Fruit fly (Drosophila melanogaster) whole organism: ENCODE measurements around the gene mRpL19.

Experiments used
- CG8478 ChIP-seq: fragments of >200 bp; optimal IDR thresholded peaks from 2 replicates; lab custom pipeline; 2018; ENCODE audit warnings: inconsistent platforms
- Dll ChIP-seq: fragments of >200 bp; optimal IDR thresholded peaks from 2 replicates; lab custom pipeline; 2017
- EcR ChIP-seq, 2 experiments: fragments of >200 bp; optimal IDR thresholded peaks; 2 replicates each; lab custom pipeline; 2017; ENCODE audit warnings: missing biosample characterization in 2 of 2, missing genetic modification characterization in 2 of 2, missing genetic modification reagents in 2 of 2
- pan ChIP-seq: fragments of >200 bp; optimal IDR thresholded peaks from 2 replicates; lab custom pipeline; 2017
- psq ChIP-seq: fragments of >200 bp; optimal IDR thresholded peaks from 2 replicates; lab custom pipeline; 2017
- usp ChIP-seq: fragments of >200 bp; optimal IDR thresholded peaks from 2 replicates; lab custom pipeline; 2017; ENCODE audit warnings: missing biosample characterization, missing genetic modification characterization, mixed read lengths

mRpL19 gene

DNA sequence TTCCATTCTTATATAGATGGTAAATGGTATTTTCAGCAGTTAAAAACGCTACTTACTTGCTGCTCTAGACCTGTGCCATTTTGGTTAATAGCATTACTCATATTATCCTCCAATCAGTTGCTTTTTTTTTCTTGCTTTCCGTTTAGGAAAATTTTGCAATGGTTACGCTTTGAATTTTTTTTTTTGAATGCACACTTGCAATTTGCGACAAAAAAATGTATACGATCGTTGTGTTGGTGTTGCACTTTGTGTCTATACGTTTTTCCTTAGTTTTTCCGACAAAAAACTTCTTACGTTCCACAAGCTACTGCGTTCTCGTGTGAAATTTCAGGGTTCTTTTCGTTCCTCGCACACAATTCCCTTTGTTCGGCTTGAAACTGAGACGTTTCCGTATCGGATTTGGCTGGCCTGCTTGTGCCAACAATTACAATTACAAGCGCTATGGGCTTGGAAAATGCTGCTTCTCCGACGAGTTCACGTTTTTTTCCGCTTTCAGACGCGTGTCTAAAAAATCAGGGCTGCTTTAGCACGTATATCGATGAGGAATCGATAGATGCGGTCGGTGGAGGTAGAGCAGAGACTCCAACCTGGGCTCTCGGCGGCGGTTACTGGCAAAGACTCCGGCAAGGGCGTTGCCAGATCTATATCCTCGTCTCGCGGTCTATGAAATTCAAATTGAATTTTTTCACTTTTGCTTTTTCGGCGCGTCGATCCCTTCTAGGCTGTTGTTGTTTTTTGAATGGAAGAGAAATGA is 13.8 kb upstream of the mRpL19 start:
- TF ChIP-seq pan (lab: Kevin White, UChicago) (peak; percentile 51), CG8478 (lab: Kevin White, UChicago) (no peak)

DNA sequence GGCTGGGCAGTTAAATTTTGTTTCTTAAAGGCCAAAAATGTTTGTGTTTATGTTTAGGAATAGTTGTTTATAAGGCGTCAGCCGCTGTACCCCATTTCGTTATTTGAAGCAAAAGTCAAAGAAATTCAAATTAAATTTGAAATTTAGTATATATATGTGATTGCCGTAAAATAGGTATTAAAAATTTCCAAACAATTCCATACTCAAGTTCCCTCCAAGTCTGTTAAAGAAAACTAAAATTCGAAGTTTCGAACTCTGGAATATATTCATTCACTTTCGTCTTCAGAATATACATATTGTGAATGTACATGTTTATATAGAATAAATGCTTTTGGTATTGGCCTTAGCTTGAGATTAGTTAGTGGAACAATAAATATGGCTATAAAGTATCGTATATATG is 13.2 kb upstream of the mRpL19 start, which contains the start of gene bel:
Gene bel (minus strand): TSS at position 101 of the 400 bp plus-strand sequence.
- no peak for TF ChIP-seq usp (GFP tag; lab: Kevin White, UChicago)
- no peak for TF ChIP-seq CG8478 (lab: Kevin White, UChicago)
- no peak for TF ChIP-seq EcR (GFP tag; optimal IDR thresholded peaks at IDR 0.05; lab: Kevin White, UChicago)
- TF ChIP-seq psq (lab: Kevin White, UChicago) = no peak
- no peak for TF ChIP-seq pan (lab: Kevin White, UChicago)
- no peak for TF ChIP-seq Dll

dm6 chr3R:8663668-8664283 is 10.1 kb upstream of the mRpL19 start, which contains the start of gene CG8032:
CG8032 (plus strand) TSS chr3R:8664115.
- TF ChIP-seq Dll (no peak), EcR (GFP tag; optimal IDR thresholded peaks at IDR 0.05; lab: Kevin White, UChicago) (no peak), pan (lab: Kevin White, UChicago) (no peak), psq (lab: Kevin White, UChicago) (no peak), CG8478 (lab: Kevin White, UChicago) (no peak), usp (GFP tag; lab: Kevin White, UChicago) (no peak)

- no peak for TF ChIP-seq Dll
- peak; percentile 26 for TF ChIP-seq pan (lab: Kevin White, UChicago)
Measured at dm6 chr3R:8664699-8665340, 9.1 kb upstream of the mRpL19 start.

DNA sequence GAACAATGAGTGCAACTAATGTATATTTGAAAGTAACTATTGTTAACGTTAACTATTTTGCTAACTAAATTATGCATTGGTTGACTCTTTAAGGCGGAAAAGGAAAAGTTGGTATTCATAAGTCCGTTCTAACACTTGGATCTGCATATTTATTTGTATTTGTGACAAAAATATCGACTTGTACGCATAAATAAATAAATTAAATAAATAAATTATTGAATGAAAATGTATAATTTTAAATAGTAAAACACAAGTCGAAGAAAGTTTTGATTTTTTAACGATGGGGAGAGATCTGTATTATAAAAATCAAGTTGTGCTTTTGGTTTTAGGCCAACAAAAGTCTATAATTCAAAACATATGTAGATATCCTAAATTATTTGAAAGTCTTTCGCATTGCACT is 6.3 kb upstream of the mRpL19 start, which contains the start of gene CG8036:
Gene CG8036 (plus strand): TSS at position 301 of the 400 bp plus-strand sequence.
- TF ChIP-seq Dll (no peak), pan (lab: Kevin White, UChicago) (no peak), CG8478 (lab: Kevin White, UChicago) (no peak), usp (GFP tag; lab: Kevin White, UChicago) (no peak), psq (lab: Kevin White, UChicago) (no peak), EcR (GFP tag; optimal IDR thresholded peaks at IDR 0.05; lab: Kevin White, UChicago) (no peak)

DNA sequence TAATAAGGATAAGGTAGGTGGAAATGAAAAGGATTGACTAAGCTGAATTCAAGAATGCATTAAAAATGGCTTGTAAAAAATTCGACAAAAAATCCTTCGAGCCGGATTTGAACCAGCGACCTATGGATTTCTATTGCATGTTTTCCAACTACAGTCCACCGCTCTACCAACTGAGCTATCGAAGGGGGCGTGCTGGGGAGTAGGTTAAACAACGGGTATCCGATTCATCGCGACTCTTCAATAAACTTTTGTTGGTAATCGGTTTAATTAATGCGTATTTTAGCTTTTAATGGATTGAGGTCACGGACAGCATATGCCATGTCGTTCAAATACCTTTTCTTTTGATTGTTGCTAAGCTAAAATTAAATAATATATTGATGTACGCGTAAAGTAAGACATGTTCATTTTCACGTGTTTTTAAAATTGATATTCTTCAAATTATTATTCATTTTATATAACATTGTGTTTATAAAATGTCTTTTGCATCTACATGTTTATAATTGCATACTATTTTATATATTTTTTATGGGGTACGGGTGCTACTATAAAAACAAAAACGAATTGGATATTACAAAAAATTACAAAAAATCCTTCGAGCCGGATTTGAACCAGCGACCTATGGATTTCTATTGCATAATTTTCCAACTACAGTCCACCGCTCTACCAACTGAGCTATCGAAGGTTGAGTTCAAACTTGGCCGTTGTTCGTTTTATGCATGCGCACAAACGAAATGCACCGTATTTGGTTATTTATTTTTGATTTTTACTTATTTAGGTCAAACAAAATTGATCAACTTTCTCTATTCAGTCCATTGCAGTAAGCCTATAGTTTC is 5.7 kb upstream of the mRpL19 start:
- TF ChIP-seq EcR (GFP tag; optimal IDR thresholded peaks at IDR 0.05; lab: Kevin White, UChicago) (no peak), usp (GFP tag; lab: Kevin White, UChicago) (no peak), psq (lab: Kevin White, UChicago) (no peak), pan (lab: Kevin White, UChicago) (no peak), CG8478 (lab: Kevin White, UChicago) (no peak), Dll (no peak)

- TF ChIP-seq EcR (GFP tag; optimal IDR thresholded peaks at IDR 0.05; lab: Kevin White, UChicago) = no peak
- TF ChIP-seq pan (lab: Kevin White, UChicago) = no peak
- TF ChIP-seq CG8478 (lab: Kevin White, UChicago) = peak; percentile 38
- no peak for TF ChIP-seq usp (GFP tag; lab: Kevin White, UChicago)
- no peak for TF ChIP-seq psq (lab: Kevin White, UChicago)
- TF ChIP-seq Dll = no peak
Measured at dm6 chr3R:8669029-8669707, 4.7 kb upstream of the mRpL19 start.

- TF ChIP-seq EcR (GFP tag; optimal IDR thresholded peaks at IDR 0.05; lab: Kevin White, UChicago) (no peak), pan (lab: Kevin White, UChicago) (peak; percentile 58)
Measured at dm6 chr3R:8669900-8670528, 3.9 kb upstream of the mRpL19 start.

DNA sequence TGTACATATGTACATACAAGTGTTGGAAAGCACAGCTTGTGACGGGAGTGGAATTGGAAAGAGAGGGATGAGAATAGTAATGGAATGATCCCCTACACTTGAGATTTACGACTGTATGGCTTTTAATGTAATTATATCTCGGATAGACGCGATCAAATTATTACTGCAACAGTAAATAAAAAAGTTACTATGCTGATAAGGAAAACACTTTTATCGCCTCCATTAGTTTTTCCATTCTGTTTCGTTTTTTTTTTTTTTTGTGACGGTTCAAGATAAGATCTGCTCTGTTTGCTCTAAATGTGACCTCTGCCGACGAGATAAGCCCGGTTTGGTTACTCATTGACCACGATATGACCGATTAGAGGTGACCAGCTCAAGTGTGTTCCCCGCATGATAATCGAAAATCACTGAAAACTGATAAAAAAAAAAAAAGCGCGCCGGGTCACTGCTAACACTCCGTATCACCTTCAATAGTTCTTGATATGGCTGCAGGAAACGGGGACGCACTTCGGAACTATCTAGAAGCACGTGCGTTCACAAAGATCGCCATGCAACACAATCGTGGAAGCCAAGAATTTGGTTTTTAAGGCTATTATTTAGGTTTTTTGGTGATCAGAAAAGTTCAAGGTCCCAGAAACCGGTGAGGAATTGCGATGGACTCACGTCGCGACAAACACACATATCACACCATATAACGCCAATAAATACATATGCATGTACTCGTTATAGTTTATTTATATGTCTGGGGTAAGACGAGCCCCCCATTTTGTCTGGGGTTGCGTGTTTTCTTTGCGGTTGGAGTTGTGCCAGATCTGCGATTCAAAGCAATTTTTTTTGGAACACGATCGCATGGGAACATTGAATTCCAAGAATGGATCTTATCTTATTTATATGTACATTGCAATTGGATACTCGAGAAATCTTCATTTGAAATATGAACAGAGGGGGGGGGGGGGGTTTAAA is 3.1 kb upstream of the mRpL19 start, which contains the start of gene p:
Gene p (minus strand): TSS at position 156 of the 963 bp plus-strand sequence.
- no peak for TF ChIP-seq EcR (GFP tag; optimal IDR thresholded peaks at IDR 0.05; lab: Kevin White, UChicago)
- no peak for TF ChIP-seq CG8478 (lab: Kevin White, UChicago)
- TF ChIP-seq usp (GFP tag; lab: Kevin White, UChicago) = no peak
- no peak for TF ChIP-seq psq (lab: Kevin White, UChicago)
- TF ChIP-seq pan (lab: Kevin White, UChicago) = no peak
- TF ChIP-seq Dll = no peak
